Worm (Caenorhabditis elegans) whole organism, dauer: ENCODE measurements around the gene tut-2.

Source experiments
- unc-62 ChIP-seq: sonication (generic microtip); optimal IDR thresholded peaks from 2 replicates; lab custom pipeline; 2017; ENCODE audit warnings: missing biosample characterization, missing genetic modification reagents, missing genetic modification characterization

tut-2 gene

ce11 chrV:10671618-10672017 lies 13.6 kb downstream of the tut-2 start, which contains the start of gene ceh-22:
Gene ceh-22 (plus strand): TSS chrV:10671918.
- no peak for TF ChIP-seq unc-62 (GFP tag; lab: Kevin White, UChicago)

ce11 chrV:10672601-10673000 lies 14.6 kb downstream of the tut-2 start:
- no peak for TF ChIP-seq unc-62 (GFP tag; lab: Kevin White, UChicago)

- TF ChIP-seq unc-62 (GFP tag; lab: Kevin White, UChicago), result no peak
Observed at ce11 chrV:10675978-10676377, 17.9 kb downstream of the tut-2 start.

ce11 chrV:10677459-10677858 lies 19.4 kb downstream of the tut-2 start:
- TF ChIP-seq unc-62 (GFP tag; lab: Kevin White, UChicago), result no peak

ce11 chrV:10679080-10679479 lies 21.0 kb downstream of the tut-2 start:
- TF ChIP-seq unc-62 (GFP tag; lab: Kevin White, UChicago), result no peak

ce11 chrV:10679990-10680602 lies 22.1 kb downstream of the tut-2 start:
- no peak for TF ChIP-seq unc-62 (GFP tag; lab: Kevin White, UChicago)

ce11 chrV:10681117-10681959 lies 23.3 kb downstream of the tut-2 start:
- TF ChIP-seq unc-62 (GFP tag; lab: Kevin White, UChicago), result no peak

- TF ChIP-seq unc-62 (GFP tag; lab: Kevin White, UChicago), result no peak
Observed at ce11 chrV:10682122-10682521, 24.1 kb downstream of the tut-2 start, which contains the start of gene gsp-1. Gene gsp-1 (plus strand): TSS chrV:10682422.

- TF ChIP-seq unc-62 (GFP tag; lab: Kevin White, UChicago), result no peak
Observed at ce11 chrV:10683458-10683857, 25.4 kb downstream of the tut-2 start.

- no peak for TF ChIP-seq unc-62 (GFP tag; lab: Kevin White, UChicago)
Observed at ce11 chrV:10684748-10685147, 26.7 kb downstream of the tut-2 start.

ce11 chrV:10687601-10688000 lies 29.6 kb downstream of the tut-2 start, which contains the start of gene F29F11.20:
Gene F29F11.20 (plus strand): TSS chrV:10687901.
- no peak for TF ChIP-seq unc-62 (GFP tag; lab: Kevin White, UChicago)

- no peak for TF ChIP-seq unc-62 (GFP tag; lab: Kevin White, UChicago)
Observed at ce11 chrV:10691313-10691712, 33.3 kb downstream of the tut-2 start.

- TF ChIP-seq unc-62 (GFP tag; lab: Kevin White, UChicago), result no peak
Observed at ce11 chrV:10693749-10694148, 35.7 kb downstream of the tut-2 start.

- no peak for TF ChIP-seq unc-62 (GFP tag; lab: Kevin White, UChicago)
Observed at ce11 chrV:10695181-10695580, 37.1 kb downstream of the tut-2 start, which contains the start of gene C05A2.4. Gene C05A2.4 (plus strand): TSS chrV:10695481.

ce11 chrV:10699122-10699521 lies 41.1 kb downstream of the tut-2 start:
- no peak for TF ChIP-seq unc-62 (GFP tag; lab: Kevin White, UChicago)

- no peak for TF ChIP-seq unc-62 (GFP tag; lab: Kevin White, UChicago)
Observed at ce11 chrV:10702249-10702648, 44.2 kb downstream of the tut-2 start, which contains the start of gene pph-1. Gene pph-1 (plus strand): TSS chrV:10702549.
